Worm (Caenorhabditis elegans) whole organism, midembryonic: ENCODE results near the gene sinh-1.

Experiments used
- cog-1 ChIP-seq: sonication (generic microtip); optimal IDR thresholded peaks from 2 replicates; lab custom pipeline; 2016; ENCODE audit warnings: missing genetic modification characterization, missing compliant biosample characterization
- flt-1 ChIP-seq: fragments of 200-800 bp; sonication (Bioruptor generic); IDR thresholded peaks from 2 replicates; pipeline ENCODE4 v1.3.6; 2022; ENCODE audit warnings: missing genetic modification characterization, missing compliant biosample characterization
- klf-2 ChIP-seq: fragments of 200-800 bp; sonication (Bioruptor generic); conservative IDR thresholded peaks from 2 replicates; pipeline ENCODE4 v1.3.6; 2022; ENCODE audit warnings: missing genetic modification reagents, missing genetic modification characterization, missing compliant biosample characterization
- med-1 ChIP-seq: sonication (generic microtip); optimal IDR thresholded peaks from 2 replicates; lab custom pipeline; 2017; ENCODE audit warnings: missing genetic modification characterization, mild to moderate bottlenecking, missing compliant biosample characterization, antibody characterized with exemption, missing genetic modification reagents; ENCODE audit not compliant: insufficient read depth
- ref-1 ChIP-seq: fragments of 200-800 bp; sonication (Bioruptor generic); conservative IDR thresholded peaks from 2 replicates; pipeline ENCODE4 v1.3.6; 2022; ENCODE audit warnings: missing genetic modification reagents, missing genetic modification characterization, missing compliant biosample characterization
- tab-1 ChIP-seq: fragments of 200-800 bp; sonication (Bioruptor generic); IDR thresholded peaks from 2 replicates; pipeline ENCODE4 v1.3.6; 2022; ENCODE audit warnings: missing genetic modification characterization, missing compliant biosample characterization
- ztf-23 ChIP-seq: fragments of 200-800 bp; sonication (Bioruptor generic); IDR thresholded peaks from 2 replicates; pipeline ENCODE4 v1.3.6; 2022; ENCODE audit warnings: missing genetic modification reagents, missing genetic modification characterization, missing compliant biosample characterization
- ztf-29 ChIP-seq: fragments of 200-800 bp; sonication (Bioruptor generic); IDR thresholded peaks from 2 replicates; pipeline ENCODE4 v1.3.6; 2022; ENCODE audit warnings: missing genetic modification reagents, missing genetic modification characterization, missing compliant biosample characterization

- TF ChIP-seq tab-1 (GFP tag; lab: Robert Waterston, UW): no peak
- TF ChIP-seq klf-2: no peak
- no peak for TF ChIP-seq cog-1 (tag; lab: Kevin White, UChicago)
- no peak for TF ChIP-seq flt-1 (GFP tag; lab: Robert Waterston, UW)
- TF ChIP-seq ztf-23 (GFP tag; lab: Robert Waterston, UW): no peak
- TF ChIP-seq ztf-29 (GFP tag; lab: Robert Waterston, UW): no peak
- no peak for TF ChIP-seq med-1 (GFP tag; lab: Kevin White, UChicago)
- no peak for TF ChIP-seq ref-1 (GFP tag; lab: Robert Waterston, UW)
Observed at ce11 chrII:12240088-12240487, 12.0 kb downstream of the sinh-1 start, which contains the start of gene txdc-12.1.
